Fruit fly (Drosophila melanogaster): ENCODE results near the gene CG13962.

CG13962 gene

DNA sequence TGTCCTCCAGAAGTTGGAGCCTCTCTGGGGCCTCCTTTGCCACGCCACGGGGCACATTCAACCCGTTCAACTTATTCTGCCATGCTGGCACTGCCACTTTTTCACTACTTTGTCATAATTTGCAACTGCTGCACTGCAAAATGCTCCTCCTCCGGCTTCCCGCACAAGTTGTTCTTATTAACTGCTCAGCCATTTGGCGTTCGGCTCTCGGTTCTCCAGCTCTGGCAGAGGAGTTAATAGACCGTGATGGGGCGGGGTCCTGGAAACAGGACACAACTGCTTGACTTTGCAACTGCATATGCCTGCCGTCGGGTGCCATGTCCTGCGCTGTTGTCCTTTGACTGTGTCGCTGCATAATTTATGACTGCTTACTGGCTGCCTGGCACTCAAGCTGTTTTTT, 9.3 kb downstream of the CG13962 start:
- TF ChIP-seq CG34406 (GFP tag; optimal IDR thresholded peaks at IDR 0.05) = no peak
- no peak for TF ChIP-seq CG10631 (GFP tag; optimal IDR thresholded peaks at IDR 0.05)
- no peak for TF ChIP-seq Eip75B (GFP tag; optimal IDR thresholded peaks at IDR 0.05)

DNA sequence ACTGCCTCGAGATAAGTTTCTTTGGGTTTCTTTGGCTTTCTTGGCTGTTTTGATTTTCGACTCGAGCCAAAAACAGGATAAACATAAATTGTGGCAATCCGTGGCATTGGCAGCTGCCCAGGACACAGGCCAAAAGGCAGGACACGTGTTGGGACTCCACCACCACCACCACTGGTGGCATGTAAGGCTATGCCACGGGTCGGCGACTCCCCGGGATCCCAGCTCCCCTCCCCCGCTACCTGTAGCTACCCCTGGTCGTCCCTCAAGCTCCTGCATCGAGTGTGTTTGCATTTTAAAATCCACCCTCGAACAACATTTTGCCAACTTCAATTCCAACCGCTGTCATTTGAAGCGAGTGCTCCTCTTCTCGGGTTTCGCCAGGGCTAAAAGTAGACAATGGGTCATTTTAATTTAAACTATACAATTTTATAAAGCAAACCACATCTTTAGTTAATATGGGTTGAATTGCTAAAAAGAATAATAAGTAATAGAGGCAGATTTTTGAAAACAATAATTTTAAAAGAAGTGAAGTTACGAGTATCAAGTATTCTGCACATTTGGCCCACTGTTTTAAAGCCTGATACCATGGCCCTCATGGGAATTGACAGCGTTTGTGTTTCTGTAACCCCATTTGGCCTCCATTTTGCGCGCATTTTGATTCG, 12.2 kb downstream of the CG13962 start:
- TF ChIP-seq lz (GFP tag; optimal IDR thresholded peaks at IDR 0.05) = peak; percentile 14
- no peak for TF ChIP-seq Sox14 (GFP tag; optimal IDR thresholded peaks at IDR 0.05)
- TF ChIP-seq fkh (GFP tag; optimal IDR thresholded peaks at IDR 0.05) = no peak
- TF ChIP-seq CG6854 (GFP tag; optimal IDR thresholded peaks at IDR 0.05) = no peak
- no peak for TF ChIP-seq CG8119 (GFP tag; IDR thresholded peaks at IDR 0.05)
- no peak for TF ChIP-seq CG6276 (GFP tag; optimal IDR thresholded peaks at IDR 0.05)
- TF ChIP-seq pdm3 (GFP tag; optimal IDR thresholded peaks at IDR 0.05) = peak; percentile 3
- TF ChIP-seq CG1621 (tag; optimal IDR thresholded peaks at IDR 0.05) = no peak
- TF ChIP-seq CG3919 (GFP tag; optimal IDR thresholded peaks at IDR 0.05) = no peak
- no peak for TF ChIP-seq Hr39 (GFP tag; optimal IDR thresholded peaks at IDR 0.05)
- peak; percentile 18 for TF ChIP-seq Eip75B (GFP tag; optimal IDR thresholded peaks at IDR 0.05)
- no peak for TF ChIP-seq CG3032 (tag; optimal IDR thresholded peaks at IDR 0.05)
- TF ChIP-seq CG34406 (GFP tag; optimal IDR thresholded peaks at IDR 0.05) = peak; percentile 3
- peak; percentile 65 for TF ChIP-seq svp (GFP tag)
- peak; percentile 10 for TF ChIP-seq vri (GFP tag; optimal IDR thresholded peaks at IDR 0.05)
- TF ChIP-seq Met (GFP tag; optimal IDR thresholded peaks at IDR 0.05) = peak; percentile 49
- no peak for TF ChIP-seq CG10631 (GFP tag; optimal IDR thresholded peaks at IDR 0.05)
- peak; percentile 6 for TF ChIP-seq achi (GFP tag; optimal IDR thresholded peaks at IDR 0.05)
- 0 out of 2 replicates have a peak, but pooled peaks have one; percentile 13 for TF ChIP-seq CG15336 (GFP tag; IDR thresholded peaks at IDR 0.05)
- TF ChIP-seq Eip78C (GFP tag) = peak; percentile 36
- no peak for TF ChIP-seq fd59A (GFP tag; optimal IDR thresholded peaks at IDR 0.05)
- no peak for TF ChIP-seq net (GFP tag; optimal IDR thresholded peaks at IDR 0.05)
- TF ChIP-seq acj6 (GFP tag; optimal IDR thresholded peaks at IDR 0.05) = peak; percentile 20
- TF ChIP-seq dac (GFP tag; optimal IDR thresholded peaks at IDR 0.05) = no peak
- TF ChIP-seq Smox (GFP tag; optimal IDR thresholded peaks at IDR 0.05) = peak; percentile 47
- peak; percentile 10 for TF ChIP-seq CG31627 (GFP tag; optimal IDR thresholded peaks at IDR 0.05)
- TF ChIP-seq esn (GFP tag; optimal IDR thresholded peaks at IDR 0.05) = peak; percentile 33
- no peak for TF ChIP-seq salr (GFP tag; optimal IDR thresholded peaks at IDR 0.05)
- TF ChIP-seq Sox102F (GFP tag; optimal IDR thresholded peaks at IDR 0.05) = peak; percentile 24
- TF ChIP-seq CG6808 (GFP tag; optimal IDR thresholded peaks at IDR 0.05) = no peak

DNA sequence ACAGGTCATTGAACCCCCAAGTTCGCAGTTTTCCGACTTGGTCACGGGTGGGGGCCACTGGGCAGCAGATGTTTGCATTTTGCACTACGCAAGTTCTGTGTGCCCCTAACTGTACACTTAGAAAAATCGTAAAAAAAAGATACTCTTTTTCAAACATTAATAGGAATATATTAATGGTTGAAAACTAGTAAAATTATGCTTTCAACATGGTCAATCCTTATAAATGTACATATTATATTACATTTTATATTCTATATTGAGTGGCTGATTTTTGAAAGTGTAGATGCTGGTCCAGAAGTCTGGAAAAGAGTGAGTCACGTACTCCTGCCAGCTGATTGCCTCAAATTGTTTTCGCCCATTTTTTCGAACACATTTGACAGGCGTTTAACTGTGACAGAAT, 13.6 kb downstream of the CG13962 start:
- peak; percentile 46 for TF ChIP-seq Eip78C (GFP tag)
- TF ChIP-seq Met (GFP tag; optimal IDR thresholded peaks at IDR 0.05) = no peak
- no peak for TF ChIP-seq Sox14 (GFP tag; optimal IDR thresholded peaks at IDR 0.05)
- no peak for TF ChIP-seq CG6808 (GFP tag; optimal IDR thresholded peaks at IDR 0.05)

DNA sequence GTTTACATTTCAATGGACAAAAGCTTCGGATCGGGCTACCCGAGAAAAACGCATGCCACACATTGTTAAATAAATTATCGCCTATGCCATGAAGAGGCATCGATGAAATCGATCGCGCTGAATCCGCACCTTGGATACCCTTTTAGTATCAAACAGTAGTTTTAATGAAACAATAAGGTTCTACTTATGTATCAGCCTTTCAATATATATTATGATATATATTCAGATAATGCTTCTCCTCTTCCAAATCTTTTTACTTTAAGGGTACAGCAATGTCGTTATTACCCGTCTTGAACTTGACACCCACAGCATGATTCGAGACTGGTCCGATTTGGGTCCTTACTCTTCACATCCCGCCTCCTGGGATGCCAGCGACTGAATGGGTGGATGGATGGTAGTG, 14.4 kb downstream of the CG13962 start:
- TF ChIP-seq CG3032 (tag; optimal IDR thresholded peaks at IDR 0.05) = peak; percentile 32
- TF ChIP-seq CG34406 (GFP tag; optimal IDR thresholded peaks at IDR 0.05) = no peak
- no peak for TF ChIP-seq CG11762 (GFP tag; optimal IDR thresholded peaks at IDR 0.05; ENCODE audit: insufficient read depth)
- TF ChIP-seq cyc (GFP tag; optimal IDR thresholded peaks at IDR 0.05) = no peak
- peak; percentile 16 for TF ChIP-seq topi (GFP tag; optimal IDR thresholded peaks at IDR 0.05)
- no peak for TF ChIP-seq Gug (GFP tag; IDR thresholded peaks at IDR 0.05)
- peak; percentile 57 for TF ChIP-seq Eip78C (GFP tag)
- TF ChIP-seq CG6808 (GFP tag; optimal IDR thresholded peaks at IDR 0.05) = no peak
- TF ChIP-seq fkh (GFP tag; optimal IDR thresholded peaks at IDR 0.05) = no peak
- no peak for TF ChIP-seq CG6854 (GFP tag; optimal IDR thresholded peaks at IDR 0.05)
- TF ChIP-seq eg (GFP tag; IDR thresholded peaks at IDR 0.05) = no peak
- TF ChIP-seq Sox102F (GFP tag; optimal IDR thresholded peaks at IDR 0.05) = no peak
- no peak for TF ChIP-seq CG9139 (GFP tag; optimal IDR thresholded peaks at IDR 0.05)
- no peak for TF ChIP-seq pdm3 (GFP tag; optimal IDR thresholded peaks at IDR 0.05)
- no peak for TF ChIP-seq fd59A (GFP tag; optimal IDR thresholded peaks at IDR 0.05)
- TF ChIP-seq CG16779 (tag; optimal IDR thresholded peaks at IDR 0.05) = no peak
- no peak for TF ChIP-seq salr (GFP tag; optimal IDR thresholded peaks at IDR 0.05)
- peak; percentile 16 for TF ChIP-seq CG10669 (GFP tag; optimal IDR thresholded peaks at IDR 0.05)
- TF ChIP-seq svp (GFP tag) = peak; percentile 66
- no peak for TF ChIP-seq dac (GFP tag; optimal IDR thresholded peaks at IDR 0.05)
- TF ChIP-seq Lpt (GFP tag; optimal IDR thresholded peaks at IDR 0.05) = no peak
- no peak for TF ChIP-seq Sox14 (GFP tag; optimal IDR thresholded peaks at IDR 0.05)
- no peak for TF ChIP-seq Hr4 (GFP tag; optimal IDR thresholded peaks at IDR 0.05)
- TF ChIP-seq Hr38 (GFP tag; optimal IDR thresholded peaks at IDR 0.05) = no peak
- peak; percentile 32 for TF ChIP-seq esn (GFP tag; optimal IDR thresholded peaks at IDR 0.05)
- no peak for TF ChIP-seq Hr39 (GFP tag; optimal IDR thresholded peaks at IDR 0.05)
- TF ChIP-seq Smox (GFP tag; optimal IDR thresholded peaks at IDR 0.05) = peak; percentile 16
- TF ChIP-seq CG6163 (GFP tag; IDR thresholded peaks at IDR 0.05) = 0 out of 3 replicates have a peak, but pooled peaks have one; percentile 37
- TF ChIP-seq CG11902 (GFP tag; optimal IDR thresholded peaks at IDR 0.05) = no peak

Data from whole organism, prepupa.